Worm (Caenorhabditis elegans) whole organism, early embryonic: ENCODE data around the gene mam-5.

Experiments used
- F13C5.2 ChIP-seq: sonication (generic microtip); optimal IDR thresholded peaks from 2 replicates; lab custom pipeline; 2017; ENCODE audit warnings: mild to moderate bottlenecking, missing genetic modification characterization, inconsistent platforms, missing compliant biosample characterization
- ama-1 ChIP-seq: fragments of 150-350 bp; optimal IDR thresholded peaks from 2 replicates; lab custom pipeline; 2014
- ceh-13 ChIP-seq: fragments of 200-800 bp; sonication (Bioruptor generic); optimal IDR thresholded peaks from 2 replicates; lab custom pipeline; 2018; ENCODE audit warnings: mild to moderate bottlenecking, missing genetic modification characterization, missing compliant biosample characterization
- ets-7 ChIP-seq: sonication (generic microtip); optimal IDR thresholded peaks from 2 replicates; lab custom pipeline; 2016; ENCODE audit warnings: missing genotype, missing genetic modification characterization, missing compliant biosample characterization
- hmg-4 ChIP-seq: fragments of 200-800 bp; sonication (Bioruptor generic); optimal IDR thresholded peaks from 2 replicates; lab custom pipeline; 2018; ENCODE audit warnings: mild to moderate bottlenecking, missing genetic modification characterization, missing compliant biosample characterization
- pes-1 ChIP-seq: fragments of 200-800 bp; sonication (Bioruptor generic); IDR thresholded peaks from 2 replicates; pipeline ENCODE4 v1.3.6; 2022; ENCODE audit warnings: missing genetic modification reagents, missing genetic modification characterization, missing compliant biosample characterization

- TF ChIP-seq ama-1 (lab: Kevin White, UChicago) (no peak), pes-1 (GFP tag; lab: Robert Waterston, UW) (no peak), F13C5.2 (tag; lab: Kevin White, UChicago) (no peak), ceh-13 (no peak), ets-7 (tag; lab: Kevin White, UChicago) (no peak), hmg-4 (GFP tag; lab: Kevin White, UChicago) (no peak)
These were observed 35.2 kb downstream of the mam-5 start, which contains the start of gene C27H6.8 for ce11 chrV:9987688-9988087.
